Worm (Caenorhabditis elegans) whole organism, mixed stage, embryonic: ENCODE data around the gene F57G12.1.

Source experiments
- M03D4.4 ChIP-seq: sonication (generic microtip); optimal IDR thresholded peaks from 2 replicates; lab custom pipeline; 2017; ENCODE audit warnings: mild to moderate bottlenecking, missing genetic modification characterization, missing compliant biosample characterization
- bed-3 ChIP-seq: fragments of 200-800 bp; sonication (Bioruptor generic); optimal IDR thresholded peaks from 3 replicates; lab custom pipeline; 2018; ENCODE audit warnings: mild to moderate bottlenecking, missing genetic modification characterization, moderate library complexity, missing compliant biosample characterization
- blmp-1 ChIP-seq: fragments of 150-350 bp; optimal IDR thresholded peaks from 2 replicates; lab custom pipeline; 2014; ENCODE audit warnings: missing biosample characterization, missing genetic modification characterization
- ceh-39 ChIP-seq: fragments of 150-350 bp; optimal IDR thresholded peaks from 2 replicates; lab custom pipeline; 2014; ENCODE audit warnings: missing biosample characterization, missing genetic modification characterization
- ceh-43 ChIP-seq: fragments of 200-800 bp; sonication (Bioruptor generic); optimal IDR thresholded peaks from 2 replicates; lab custom pipeline; 2018; ENCODE audit warnings: mild to moderate bottlenecking, missing genetic modification characterization, moderate library complexity, missing compliant biosample characterization
- ceh-83 ChIP-seq: fragments of 200-800 bp; sonication (Bioruptor generic); optimal IDR thresholded peaks from 2 replicates; lab custom pipeline; 2018; ENCODE audit warnings: mild to moderate bottlenecking, missing genetic modification characterization, missing compliant biosample characterization
- ces-1 ChIP-seq: fragments of 150-350 bp; optimal IDR thresholded peaks from 2 replicates; lab custom pipeline; 2014; ENCODE audit warnings: missing biosample characterization, missing genetic modification reagents, missing genetic modification characterization
- cnd-1 ChIP-seq: fragments of 200-800 bp; sonication (Bioruptor generic); optimal IDR thresholded peaks from 2 replicates; lab custom pipeline; 2018; ENCODE audit warnings: mild to moderate bottlenecking, missing genetic modification characterization, missing compliant biosample characterization
- drap-1 ChIP-seq: fragments of 200-800 bp; sonication (Bioruptor generic); optimal IDR thresholded peaks from 3 replicates; lab custom pipeline; 2018; ENCODE audit warnings: mild to moderate bottlenecking, missing genetic modification characterization, missing compliant biosample characterization
- elt-1 ChIP-seq: sonication (generic microtip); optimal IDR thresholded peaks from 2 replicates; lab custom pipeline; 2017; ENCODE audit warnings: missing genetic modification characterization, mild to moderate bottlenecking, missing compliant biosample characterization, antibody characterized with exemption, moderate library complexity, borderline replicate concordance; ENCODE audit not compliant: insufficient read depth
- elt-3 ChIP-seq: fragments of 150-350 bp; optimal IDR thresholded peaks from 2 replicates; lab custom pipeline; 2014; ENCODE audit warnings: missing biosample characterization, missing genetic modification characterization
- flh-1 ChIP-seq: fragments of 200-800 bp; sonication (Bioruptor generic); optimal IDR thresholded peaks from 2 replicates; lab custom pipeline; 2018; ENCODE audit warnings: mild to moderate bottlenecking, missing genetic modification characterization, moderate library complexity, missing compliant biosample characterization
- ham-2 ChIP-seq: fragments of 200-800 bp; sonication (Bioruptor generic); optimal IDR thresholded peaks from 2 replicates; lab custom pipeline; 2018; ENCODE audit warnings: mild to moderate bottlenecking, missing genetic modification characterization, missing compliant biosample characterization
- hlh-1 ChIP-seq: fragments of 150-350 bp; optimal IDR thresholded peaks from 2 replicates; lab custom pipeline; 2014; ENCODE audit warnings: missing biosample characterization, missing genetic modification reagents, missing genetic modification characterization
- lin-13 ChIP-seq: fragments of 150-350 bp; optimal IDR thresholded peaks from 2 replicates; lab custom pipeline; 2014; ENCODE audit warnings: missing biosample characterization, missing genetic modification characterization
- lin-32 ChIP-seq: fragments of 200-800 bp; sonication (Bioruptor generic); optimal IDR thresholded peaks from 2 replicates; lab custom pipeline; 2018; ENCODE audit warnings: mild to moderate bottlenecking, missing genetic modification characterization, missing compliant biosample characterization
- mab-5 ChIP-seq: fragments of 150-350 bp; optimal IDR thresholded peaks from 2 replicates; lab custom pipeline; 2014; ENCODE audit warnings: missing biosample characterization, missing genetic modification characterization
- mep-1 ChIP-seq: fragments of 150-350 bp; optimal IDR thresholded peaks from 2 replicates; lab custom pipeline; 2017; ENCODE audit warnings: missing biosample characterization, missing genetic modification reagents, missing genetic modification characterization, inconsistent platforms
- mls-2 ChIP-seq: sonication (generic microtip); optimal IDR thresholded peaks from 2 replicates; lab custom pipeline; 2016; ENCODE audit warnings: mild to moderate bottlenecking, missing genetic modification characterization, moderate library complexity, missing compliant biosample characterization
- nhr-12 ChIP-seq: fragments of 150-350 bp; optimal IDR thresholded peaks from 2 replicates; lab custom pipeline; 2014; ENCODE audit warnings: missing biosample characterization, missing genetic modification characterization
- nhr-2 ChIP-seq: fragments of 150-350 bp; optimal IDR thresholded peaks from 2 replicates; lab custom pipeline; 2014; ENCODE audit warnings: missing biosample characterization, missing genetic modification characterization
- nhr-237 ChIP-seq: fragments of 150-350 bp; optimal IDR thresholded peaks from 2 replicates; lab custom pipeline; 2014; ENCODE audit warnings: missing biosample characterization, missing genetic modification characterization
- nhr-28 ChIP-seq: fragments of 150-350 bp; optimal IDR thresholded peaks from 2 replicates; lab custom pipeline; 2014; ENCODE audit warnings: missing biosample characterization, missing genetic modification characterization
- nhr-76 ChIP-seq: sonication (generic microtip); optimal IDR thresholded peaks from 2 replicates; lab custom pipeline; 2017; ENCODE audit warnings: missing biosample characterization, missing genetic modification characterization
- pha-4 ChIP-seq: fragments of 150-350 bp; optimal IDR thresholded peaks from 2 replicates; lab custom pipeline; 2018; ENCODE audit warnings: missing biosample characterization, missing genetic modification reagents, missing genetic modification characterization
- sem-2 ChIP-seq: fragments of 200-800 bp; sonication (Bioruptor generic); optimal IDR thresholded peaks from 2 replicates; lab custom pipeline; 2018; ENCODE audit warnings: mild to moderate bottlenecking, missing genetic modification characterization, missing compliant biosample characterization
- snpc-4 ChIP-seq: fragments of 150-350 bp; optimal IDR thresholded peaks from 2 replicates; lab custom pipeline; 2014; ENCODE audit warnings: missing biosample characterization, missing genetic modification characterization
- sptf-1 ChIP-seq: sonication (generic microtip); optimal IDR thresholded peaks from 2 replicates; lab custom pipeline; 2017; ENCODE audit warnings: mild to moderate bottlenecking, missing genetic modification characterization, moderate library complexity, missing compliant biosample characterization
- tbx-8 ChIP-seq: fragments of 200-800 bp; sonication (Bioruptor generic); optimal IDR thresholded peaks from 2 replicates; lab custom pipeline; 2018; ENCODE audit warnings: mild to moderate bottlenecking, missing genetic modification characterization, moderate library complexity, missing compliant biosample characterization
- unc-120 ChIP-seq: sonication (generic microtip); optimal IDR thresholded peaks from 2 replicates; lab custom pipeline; 2017; ENCODE audit warnings: missing genetic modification characterization, missing compliant biosample characterization; ENCODE audit not compliant: poor library complexity, severe bottlenecking
- unc-39 ChIP-seq: fragments of 150-350 bp; optimal IDR thresholded peaks from 2 replicates; lab custom pipeline; 2014; ENCODE audit warnings: missing biosample characterization, missing genetic modification characterization
- unc-62 ChIP-seq: fragments of 150-350 bp; optimal IDR thresholded peaks from 2 replicates; lab custom pipeline; 2014; ENCODE audit warnings: missing biosample characterization, missing genetic modification reagents, missing genetic modification characterization
- zip-8 ChIP-seq: fragments of 150-350 bp; optimal IDR thresholded peaks from 2 replicates; lab custom pipeline; 2014; ENCODE audit warnings: missing biosample characterization, missing genetic modification characterization
- ztf-11 ChIP-seq: fragments of 150-350 bp; optimal IDR thresholded peaks from 2 replicates; lab custom pipeline; 2014; ENCODE audit warnings: missing biosample characterization, missing genetic modification characterization

F57G12.1 gene

DNA sequence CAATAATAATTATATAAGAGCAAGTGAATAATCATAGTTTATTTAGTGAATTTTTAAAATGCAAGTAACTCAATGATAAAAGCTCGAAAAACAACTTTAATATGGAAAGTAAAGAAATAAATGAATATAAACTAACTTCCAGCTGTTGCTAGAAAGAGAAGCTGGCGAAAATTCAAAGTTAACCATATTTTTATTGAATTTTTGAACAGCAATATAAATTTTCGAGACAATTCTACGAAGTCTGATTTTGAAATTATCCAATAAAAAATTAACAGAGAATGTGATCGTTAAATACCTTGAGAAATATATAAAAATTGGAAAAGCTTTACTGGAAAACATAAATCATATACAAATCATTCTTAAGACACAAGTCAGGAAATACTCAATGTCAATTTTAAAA is 15.1 kb upstream of the F57G12.1 start:
- no peak for TF ChIP-seq unc-62 (GFP tag; lab: Kevin White, UChicago)
- no peak for TF ChIP-seq M03D4.4 (tag; lab: Kevin White, UChicago)
- TF ChIP-seq mep-1 (tag; lab: Kevin White, UChicago), result no peak
- no peak for TF ChIP-seq unc-120 (tag; lab: Kevin White, UChicago)
- no peak for TF ChIP-seq mab-5
- TF ChIP-seq ces-1, result no peak
- no peak for TF ChIP-seq sptf-1 (tag; lab: Kevin White, UChicago)
- no peak for TF ChIP-seq cnd-1 (tag; lab: Kevin White, UChicago)
- TF ChIP-seq elt-1, result no peak
- no peak for TF ChIP-seq sem-2 (GFP tag; lab: Kevin White, UChicago)
- TF ChIP-seq mls-2 (tag; lab: Kevin White, UChicago), result no peak
- TF ChIP-seq unc-39, result no peak
- TF ChIP-seq pha-4 (tag; lab: Kevin White, UChicago), result no peak
- no peak for TF ChIP-seq nhr-12
- no peak for TF ChIP-seq bed-3 (GFP tag; lab: Kevin White, UChicago)
- TF ChIP-seq ceh-83 (GFP tag; lab: Kevin White, UChicago), result no peak
- TF ChIP-seq nhr-2 (tag; lab: Kevin White, UChicago), result no peak
- no peak for TF ChIP-seq snpc-4 (tag; lab: Kevin White, UChicago)
- no peak for TF ChIP-seq nhr-28
- TF ChIP-seq ham-2 (GFP tag; lab: Kevin White, UChicago), result no peak

DNA sequence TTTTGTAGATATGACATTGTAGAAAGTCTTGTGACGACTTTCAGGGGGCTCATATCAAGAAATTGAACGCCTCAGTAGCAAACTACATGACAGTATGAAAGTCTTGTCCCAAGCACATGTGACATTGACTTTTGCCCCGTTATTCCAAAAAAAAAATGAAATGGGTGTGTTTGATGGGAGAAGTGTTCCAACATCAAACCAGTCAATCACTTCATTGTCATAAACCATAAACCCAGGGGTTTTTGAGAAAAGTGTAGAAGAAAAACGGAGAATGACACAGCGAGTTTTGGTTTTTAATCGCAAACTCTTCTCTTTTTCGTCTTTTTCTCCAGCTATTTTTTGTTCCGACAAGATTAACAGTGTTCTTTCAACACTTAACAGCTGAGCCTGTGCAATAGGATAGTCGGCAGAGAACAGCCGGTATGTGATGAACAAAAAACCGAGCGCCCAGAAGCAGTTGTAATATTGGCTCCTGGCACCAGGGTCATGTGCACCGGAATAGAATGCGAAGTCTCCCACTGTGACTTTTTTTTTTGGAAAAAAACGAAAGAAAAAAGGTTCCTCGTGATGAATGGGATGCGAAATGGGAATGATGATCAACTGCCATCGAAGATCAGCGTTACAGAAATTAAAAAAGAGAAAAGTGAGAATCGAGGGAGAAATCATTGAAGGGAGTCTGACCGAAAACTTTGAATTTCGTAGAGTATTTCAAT is 14.5 kb upstream of the F57G12.1 start:
- TF ChIP-seq hlh-1 (tag; lab: Kevin White, UChicago) (peak; percentile 1), nhr-237 (tag; lab: Kevin White, UChicago) (no peak)

DNA sequence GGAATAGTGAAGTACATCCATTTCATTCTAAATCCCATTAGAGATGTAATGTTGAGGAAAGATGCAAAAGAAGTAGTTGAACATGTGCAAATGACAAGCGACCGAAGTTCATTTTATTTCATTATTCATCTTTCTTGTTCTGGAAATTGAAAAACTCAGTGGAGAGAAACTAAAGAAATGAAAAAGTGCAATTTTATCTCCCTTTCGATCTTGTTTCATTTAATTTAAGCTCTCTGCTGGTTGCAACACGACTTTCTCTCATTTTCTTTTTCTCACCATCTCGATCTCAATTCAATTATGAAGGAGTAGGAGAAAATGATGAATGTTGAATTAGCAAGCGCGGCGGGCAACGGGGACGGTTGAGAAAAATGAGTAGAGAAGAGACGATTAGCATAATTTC is 12.9 kb upstream of the F57G12.1 start:
- TF ChIP-seq nhr-28, result no peak
- no peak for TF ChIP-seq nhr-2 (tag; lab: Kevin White, UChicago)
- TF ChIP-seq sptf-1 (tag; lab: Kevin White, UChicago), result no peak
- TF ChIP-seq drap-1 (GFP tag; lab: Kevin White, UChicago), result no peak
- TF ChIP-seq zip-8 (tag; lab: Kevin White, UChicago), result no peak
- no peak for TF ChIP-seq elt-3 (tag; lab: Kevin White, UChicago)
- TF ChIP-seq sem-2 (GFP tag; lab: Kevin White, UChicago), result no peak
- no peak for TF ChIP-seq lin-32 (GFP tag; lab: Kevin White, UChicago)
- no peak for TF ChIP-seq ceh-83 (GFP tag; lab: Kevin White, UChicago)
- peak; percentile 99 for TF ChIP-seq ces-1
- TF ChIP-seq ztf-11 (tag; lab: Kevin White, UChicago), result no peak
- no peak for TF ChIP-seq blmp-1 (tag; lab: Kevin White, UChicago)
- TF ChIP-seq hlh-1 (tag; lab: Kevin White, UChicago), result no peak
- no peak for TF ChIP-seq unc-62 (GFP tag; lab: Kevin White, UChicago)
- no peak for TF ChIP-seq tbx-8 (GFP tag; lab: Kevin White, UChicago)
- TF ChIP-seq mep-1 (tag; lab: Kevin White, UChicago), result no peak
- TF ChIP-seq nhr-76, result no peak
- no peak for TF ChIP-seq snpc-4 (tag; lab: Kevin White, UChicago)
- TF ChIP-seq unc-120 (tag; lab: Kevin White, UChicago), result no peak
- TF ChIP-seq nhr-12, result no peak
- no peak for TF ChIP-seq lin-13
- TF ChIP-seq ham-2 (GFP tag; lab: Kevin White, UChicago), result peak; percentile 6
- TF ChIP-seq cnd-1 (tag; lab: Kevin White, UChicago), result no peak
- no peak for TF ChIP-seq mls-2 (tag; lab: Kevin White, UChicago)
- peak; percentile 18 for TF ChIP-seq nhr-237 (tag; lab: Kevin White, UChicago)
- TF ChIP-seq unc-39, result no peak
- peak; percentile 1 for TF ChIP-seq mab-5
- no peak for TF ChIP-seq flh-1
- TF ChIP-seq ceh-43 (GFP tag; lab: Kevin White, UChicago), result no peak
- TF ChIP-seq ceh-39, result no peak
- no peak for TF ChIP-seq bed-3 (GFP tag; lab: Kevin White, UChicago)
- no peak for TF ChIP-seq pha-4 (tag; lab: Kevin White, UChicago)
